Worm (Caenorhabditis elegans): Measurements from ENCODE around the gene cdk-1.
A peak's percentile ranks its signal among the peaks of the same experiment; 100 is the strongest.

Gene cdk-1

DNA sequence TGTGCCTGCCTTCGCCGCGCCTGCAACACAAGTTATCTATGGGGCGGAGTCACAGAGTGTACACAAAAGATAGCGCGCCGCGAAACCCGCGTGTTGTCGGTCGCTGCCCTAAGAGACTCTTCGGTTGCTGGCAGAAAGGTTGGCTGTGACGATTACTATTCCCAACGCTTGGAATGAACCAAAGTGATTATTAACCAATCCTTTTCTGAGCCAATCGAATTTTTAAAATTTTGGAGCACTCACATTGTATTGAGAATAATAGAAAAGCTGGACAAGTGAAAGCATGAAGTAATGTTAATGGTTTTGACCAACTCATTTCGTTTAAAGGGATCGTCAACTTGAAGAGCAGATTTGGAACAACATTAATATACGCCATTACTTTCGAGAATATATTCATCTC is 30.0 kb upstream of the cdk-1 start (continued):
- peak; percentile 4 for TF ChIP-seq jun-1 (tag; optimal IDR thresholded peaks at IDR 0.05)
- no peak for TF ChIP-seq nhr-12 (tag; optimal IDR thresholded peaks at IDR 0.05)
- TF ChIP-seq zip-4 (GFP tag; optimal IDR thresholded peaks at IDR 0.05): peak; percentile 64
- TF ChIP-seq ceh-63 (GFP tag; optimal IDR thresholded peaks at IDR 0.05): no peak
- TF ChIP-seq ets-5 (GFP tag; IDR thresholded peaks at IDR 0.05): no peak
- peak; percentile 77 for TF ChIP-seq aly-2 (tag; optimal IDR thresholded peaks at IDR 0.05)
- no peak for TF ChIP-seq sox-4 (tag; optimal IDR thresholded peaks at IDR 0.05)
- TF ChIP-seq egl-27 (tag; optimal IDR thresholded peaks at IDR 0.05): no peak
- peak; percentile 90 for TF ChIP-seq rnt-1 (tag; optimal IDR thresholded peaks at IDR 0.05)
- peak; percentile 24 for TF ChIP-seq ztf-4 (tag; optimal IDR thresholded peaks at IDR 0.05)
- no peak for TF ChIP-seq tlp-1 (tag; optimal IDR thresholded peaks at IDR 0.05)
- TF ChIP-seq sup-37 (GFP tag; optimal IDR thresholded peaks at IDR 0.05): peak; percentile 55

DNA sequence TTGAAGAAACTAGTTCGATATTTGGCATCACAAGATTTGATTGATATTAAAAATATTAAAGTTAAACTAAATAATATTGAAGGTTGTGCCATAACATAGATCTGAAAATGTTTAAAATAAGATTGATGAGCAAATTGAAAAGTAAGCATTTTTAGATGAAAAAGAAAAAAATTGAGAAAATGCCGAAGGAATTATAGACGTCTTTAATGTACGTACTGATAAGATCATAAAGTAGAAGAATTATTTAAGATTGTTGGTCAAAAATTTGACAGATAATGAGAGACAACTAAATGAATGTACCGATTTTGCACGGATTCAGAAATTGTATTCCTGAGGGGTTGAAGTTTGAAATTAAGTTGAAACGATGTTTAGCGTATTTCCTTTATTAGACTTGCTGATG is 27.1 kb upstream of the cdk-1 start, which contains the start of gene ncx-7:
Gene ncx-7, minus strand, starts transcription at position 101 of the 400 bp plus-strand sequence.
- TF ChIP-seq dpl-1 (GFP tag; optimal IDR thresholded peaks at IDR 0.05) (no peak), elt-2 (tag; optimal IDR thresholded peaks at IDR 0.05) (peak; percentile 39), fkh-8 (tag; optimal IDR thresholded peaks at IDR 0.05) (no peak), zag-1 (tag; optimal IDR thresholded peaks at IDR 0.05) (no peak), snu-23 (GFP tag; optimal IDR thresholded peaks at IDR 0.05) (no peak)

DNA sequence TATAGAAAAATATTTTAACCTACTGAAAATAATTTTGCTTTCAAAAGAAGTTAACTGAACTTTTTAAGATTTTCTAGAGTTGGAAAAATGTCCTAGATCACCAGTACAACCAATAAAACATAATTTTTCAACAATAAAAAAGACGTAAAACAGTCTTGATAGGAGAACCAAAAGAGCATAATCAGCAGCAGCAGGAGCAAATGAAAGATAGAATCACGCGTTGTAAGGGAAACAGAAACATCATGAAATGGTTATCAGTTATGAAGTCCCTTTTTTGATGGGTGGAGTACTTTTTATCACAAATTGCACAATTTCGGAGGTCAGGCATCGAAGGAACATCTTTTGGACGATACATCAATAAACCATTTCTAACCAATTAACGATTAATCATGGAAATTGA is 25.3 kb upstream of the cdk-1 start:
- no peak for TF ChIP-seq ama-1 (optimal IDR thresholded peaks at IDR 0.05)
- no peak for TF ChIP-seq ceh-8 (GFP tag; optimal IDR thresholded peaks at IDR 0.05)
- TF ChIP-seq irx-1 (tag; optimal IDR thresholded peaks at IDR 0.05): no peak
- peak; percentile 44 for TF ChIP-seq pqm-1 (tag; optimal IDR thresholded peaks at IDR 0.05)
- TF ChIP-seq rnt-1 (tag; optimal IDR thresholded peaks at IDR 0.05): no peak
- no peak for TF ChIP-seq ceh-90 (tag; optimal IDR thresholded peaks at IDR 0.05)
- TF ChIP-seq elt-2 (tag; optimal IDR thresholded peaks at IDR 0.05): peak; percentile 91
- TF ChIP-seq C34B4.2 (tag; optimal IDR thresholded peaks at IDR 0.05): no peak
- TF ChIP-seq ceh-82 (tag; optimal IDR thresholded peaks at IDR 0.05): no peak
- TF ChIP-seq nhr-77 (tag; optimal IDR thresholded peaks at IDR 0.05): no peak
- peak in 1 of 2 experiments; percentile 26 for TF ChIP-seq lin-35 (GFP tag; optimal IDR thresholded peaks at IDR 0.05)
- TF ChIP-seq dsc-1 (tag; optimal IDR thresholded peaks at IDR 0.05): no peak
- no peak for TF ChIP-seq unc-98 (GFP tag; IDR thresholded peaks at IDR 0.05)
- TF ChIP-seq nhr-71 (tag; optimal IDR thresholded peaks at IDR 0.05): peak; percentile 8
- no peak for TF ChIP-seq skn-1 (tag; optimal IDR thresholded peaks at IDR 0.05)
- TF ChIP-seq nhr-20 (tag; optimal IDR thresholded peaks at IDR 0.05): peak; percentile 5
- peak; percentile 59 for TF ChIP-seq tlp-1 (tag; optimal IDR thresholded peaks at IDR 0.05)
- no peak for TF ChIP-seq zip-4 (GFP tag; optimal IDR thresholded peaks at IDR 0.05)

DNA sequence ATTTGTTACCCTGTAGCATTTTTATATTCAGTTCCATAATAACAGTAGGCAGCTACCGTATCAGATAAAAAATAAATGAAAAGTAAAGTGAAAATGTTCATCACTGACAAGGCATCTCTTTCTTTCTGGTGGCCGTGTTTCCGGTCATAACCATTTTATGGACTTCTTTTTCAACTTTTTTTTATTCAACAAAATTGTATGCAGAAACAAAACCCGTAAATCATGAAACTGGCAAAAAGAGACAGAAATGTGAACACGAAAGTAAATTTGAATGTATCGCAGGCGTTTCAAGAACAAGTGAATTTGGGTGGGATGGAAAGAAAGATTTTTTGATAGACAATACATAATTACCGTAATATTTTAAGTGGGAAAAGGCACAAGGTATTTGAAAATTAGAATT is 22.2 kb upstream of the cdk-1 start, which contains the start of gene clec-162:
Gene clec-162, minus strand, starts transcription at position 101 of the 400 bp plus-strand sequence.
- TF ChIP-seq nhr-28 (tag; optimal IDR thresholded peaks at IDR 0.05): no peak
- TF ChIP-seq rnt-1 (tag; optimal IDR thresholded peaks at IDR 0.05): no peak

DNA sequence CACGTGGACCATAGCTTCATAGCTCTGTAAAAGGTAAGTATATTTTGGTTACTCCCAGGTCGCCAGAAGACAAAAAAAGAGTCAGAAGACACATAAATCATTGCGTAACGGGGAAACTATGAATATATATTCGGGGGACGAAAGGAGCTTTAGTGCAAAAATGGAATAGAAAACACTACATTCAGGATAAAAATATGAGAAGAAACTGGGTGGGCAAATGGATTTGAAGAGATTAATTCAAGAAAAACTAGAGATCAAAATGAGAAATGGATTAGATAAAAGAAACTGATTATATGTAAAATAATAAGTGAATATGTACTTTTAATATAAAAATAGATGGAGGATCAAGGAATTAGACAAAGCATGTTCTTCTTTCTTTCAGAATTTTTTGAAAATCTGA is 19.8 kb upstream of the cdk-1 start, which contains the start of gene C07A9.12:
Gene C07A9.12, minus strand, starts transcription at position 101 of the 400 bp plus-strand sequence.
- no peak for TF ChIP-seq nhr-237 (tag; optimal IDR thresholded peaks at IDR 0.05)
- TF ChIP-seq dsc-1 (tag; optimal IDR thresholded peaks at IDR 0.05): peak; percentile 3
- TF ChIP-seq nhr-12 (tag; optimal IDR thresholded peaks at IDR 0.05): no peak
- TF ChIP-seq pqm-1 (tag; optimal IDR thresholded peaks at IDR 0.05): no peak

DNA sequence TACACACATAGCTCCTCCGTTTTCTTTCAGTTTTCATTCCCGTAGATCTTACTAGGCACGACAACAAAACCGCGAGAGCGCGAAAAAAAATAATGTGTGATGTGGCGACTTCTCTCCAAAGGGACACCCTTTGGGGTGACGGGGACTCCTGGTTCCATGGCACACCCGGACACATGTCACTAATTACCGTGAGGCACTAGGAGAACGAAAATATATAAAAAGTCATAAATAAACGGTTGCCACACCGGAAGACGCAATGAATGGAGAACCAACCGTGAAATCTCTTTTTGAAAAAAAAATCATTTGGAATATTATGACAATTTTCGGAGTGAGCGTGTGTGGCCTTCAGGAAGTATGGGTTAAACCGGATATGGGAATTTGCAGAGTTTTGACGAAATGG is 16.9 kb upstream of the cdk-1 start:
- TF ChIP-seq efl-1 (optimal IDR thresholded peaks at IDR 0.05) (no peak), efl-1 (GFP tag; optimal IDR thresholded peaks at IDR 0.05 in 1 of 2) (peak in 1 of 2 experiments; percentile 42), dsc-1 (tag; optimal IDR thresholded peaks at IDR 0.05) (peak; percentile 53), hlh-17 (GFP tag; optimal IDR thresholded peaks at IDR 0.05; ENCODE audit: borderline replicate concordance) (no peak), unc-30 (tag; optimal IDR thresholded peaks at IDR 0.05) (no peak), dpl-1 (GFP tag; optimal IDR thresholded peaks at IDR 0.05) (no peak)
